Fruit fly (Drosophila melanogaster): Measurements from ENCODE around the gene CG5866.

CG5866 gene

DNA sequence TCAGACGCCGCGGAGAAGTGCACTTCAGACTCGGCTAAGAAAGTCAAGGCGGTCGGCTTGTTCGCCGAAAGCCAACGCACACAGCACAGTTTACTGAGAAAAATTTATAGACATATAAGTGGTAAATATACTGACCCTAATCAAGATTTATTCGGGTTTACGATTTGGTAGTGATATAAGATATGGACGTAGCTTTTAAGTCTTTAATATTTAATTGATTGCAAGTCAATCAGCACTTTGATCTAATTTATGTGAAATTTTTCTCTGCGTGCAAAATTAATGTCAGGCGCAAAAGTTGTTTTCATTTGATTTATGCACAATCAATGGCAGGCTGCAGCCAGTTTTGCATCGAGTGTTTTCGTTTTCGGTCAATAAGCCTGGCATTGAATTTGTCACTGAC is 14.9 kb downstream of the CG5866 start (continued):
- TF ChIP-seq vri (GFP tag; optimal IDR thresholded peaks at IDR 0.05) (no peak), Hr39 (GFP tag; optimal IDR thresholded peaks at IDR 0.05) (no peak), Ets96B (tag; optimal IDR thresholded peaks at IDR 0.05) (no peak), CG11294 (GFP tag; IDR thresholded peaks at IDR 0.05) (peak; percentile 30; the same call in 1 of the 2 replicates), Blimp-1 (GFP tag; optimal IDR thresholded peaks at IDR 0.05) (no peak), CG3919 (GFP tag; optimal IDR thresholded peaks at IDR 0.05) (peak; percentile 8), CG32006 (GFP tag; optimal IDR thresholded peaks at IDR 0.05) (peak; percentile 73), Sox102F (GFP tag; optimal IDR thresholded peaks at IDR 0.05) (no peak), Smox (GFP tag; optimal IDR thresholded peaks at IDR 0.05) (no peak), eg (GFP tag; IDR thresholded peaks at IDR 0.05) (peak; percentile 66), CG6163 (GFP tag; IDR thresholded peaks at IDR 0.05) (0 out of 3 replicates have a peak, but pooled peaks have one; percentile 41), ss (GFP tag; optimal IDR thresholded peaks at IDR 0.05) (no peak), CG10631 (GFP tag; optimal IDR thresholded peaks at IDR 0.05) (no peak), CG8319 (GFP tag; optimal IDR thresholded peaks at IDR 0.05) (no peak), achi (GFP tag; optimal IDR thresholded peaks at IDR 0.05) (peak; percentile 19), CG7368 (GFP tag; optimal IDR thresholded peaks at IDR 0.05) (no peak), CG11762 (GFP tag; optimal IDR thresholded peaks at IDR 0.05; ENCODE audit: insufficient read depth) (no peak), salr (GFP tag; optimal IDR thresholded peaks at IDR 0.05) (no peak), pdm3 (GFP tag; optimal IDR thresholded peaks at IDR 0.05) (peak; percentile 42)

dm6 chr3R:17433117-17433516 is 17.6 kb downstream of the CG5866 start:
- TF ChIP-seq CG10631 (GFP tag; optimal IDR thresholded peaks at IDR 0.05) (no peak), Eip93F (GFP tag; optimal IDR thresholded peaks at IDR 0.05) (no peak), Hr39 (GFP tag; optimal IDR thresholded peaks at IDR 0.05) (no peak), CG11294 (GFP tag; IDR thresholded peaks at IDR 0.05) (no peak), CG3919 (GFP tag; optimal IDR thresholded peaks at IDR 0.05) (no peak), topi (GFP tag; optimal IDR thresholded peaks at IDR 0.05) (no peak), CG32006 (GFP tag; optimal IDR thresholded peaks at IDR 0.05) (no peak), net (GFP tag; optimal IDR thresholded peaks at IDR 0.05) (no peak), ss (GFP tag; optimal IDR thresholded peaks at IDR 0.05) (peak in 1 of 2 experiments; percentile 93)

DNA sequence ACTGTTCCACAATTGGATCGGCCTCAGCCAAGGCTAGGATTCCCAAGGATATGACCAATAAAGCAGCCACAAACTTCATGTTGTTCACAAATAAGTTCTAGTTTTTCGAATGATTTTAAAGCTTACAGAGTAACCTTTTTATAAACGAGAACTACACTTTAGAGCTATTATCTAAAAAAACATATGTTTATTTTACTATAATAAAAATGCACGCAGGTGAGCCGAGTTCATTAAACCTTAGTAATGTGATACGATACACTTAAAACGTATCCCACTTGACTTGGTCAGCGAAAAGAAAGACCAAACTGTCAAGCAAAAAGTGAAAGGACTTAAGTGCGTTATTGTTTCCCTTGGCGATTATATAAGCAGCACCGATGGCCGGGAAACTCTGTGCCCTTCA is 18.8 kb downstream of the CG5866 start, which contains the start of gene CG44090:
CG44090 (minus strand) TSS at position 101 of the 400 bp plus-strand sequence.
- TF ChIP-seq CG10631 (GFP tag; optimal IDR thresholded peaks at IDR 0.05): no peak
- no peak for TF ChIP-seq dsx (GFP tag; optimal IDR thresholded peaks at IDR 0.05; ENCODE audit: poor library complexity, severe bottlenecking)
- no peak for TF ChIP-seq esn (GFP tag; optimal IDR thresholded peaks at IDR 0.05)
- TF ChIP-seq ss (GFP tag; optimal IDR thresholded peaks at IDR 0.05): no peak
- no peak for TF ChIP-seq CG1621 (tag; optimal IDR thresholded peaks at IDR 0.05)
- TF ChIP-seq CG16779 (tag; optimal IDR thresholded peaks at IDR 0.05): no peak
- no peak for TF ChIP-seq dac (GFP tag; optimal IDR thresholded peaks at IDR 0.05)
- no peak for TF ChIP-seq CG3032 (tag; optimal IDR thresholded peaks at IDR 0.05)
- TF ChIP-seq Blimp-1 (GFP tag; optimal IDR thresholded peaks at IDR 0.05): no peak
- no peak for TF ChIP-seq vri (GFP tag; optimal IDR thresholded peaks at IDR 0.05)
- TF ChIP-seq net (GFP tag; optimal IDR thresholded peaks at IDR 0.05): no peak
- no peak for TF ChIP-seq pdm3 (GFP tag; optimal IDR thresholded peaks at IDR 0.05)

DNA sequence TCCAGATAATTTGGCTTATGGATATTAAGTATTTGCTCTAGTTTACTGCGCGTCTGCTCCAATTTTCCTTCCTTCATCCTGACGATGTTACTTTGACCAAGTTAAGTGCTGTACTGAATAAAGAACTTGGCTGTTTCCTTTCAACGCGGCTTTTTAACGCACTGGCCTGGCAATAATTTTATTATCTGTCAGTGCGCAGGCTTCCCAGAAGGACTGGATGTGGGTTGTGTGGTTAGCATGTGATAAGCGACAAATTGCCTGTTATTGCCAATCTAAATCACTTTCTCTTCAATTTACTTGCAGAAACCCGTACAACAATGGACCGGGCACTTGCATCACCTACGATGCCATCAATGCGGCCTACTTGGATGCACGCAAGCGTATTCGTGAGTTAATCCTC is 25.1 kb downstream of the CG5866 start, which contains the start of gene CG14331:
CG14331 (minus strand) TSS at position 101 of the 400 bp plus-strand sequence.
- TF ChIP-seq fd59A (GFP tag; optimal IDR thresholded peaks at IDR 0.05): no peak
- TF ChIP-seq OdsH (GFP tag; optimal IDR thresholded peaks at IDR 0.05): no peak
- no peak for TF ChIP-seq acj6 (GFP tag; optimal IDR thresholded peaks at IDR 0.05)
- TF ChIP-seq CG32006 (GFP tag; optimal IDR thresholded peaks at IDR 0.05): no peak
- TF ChIP-seq CG6163 (GFP tag; IDR thresholded peaks at IDR 0.05): no peak
- TF ChIP-seq cyc (GFP tag; optimal IDR thresholded peaks at IDR 0.05): no peak
- TF ChIP-seq CG7368 (GFP tag; optimal IDR thresholded peaks at IDR 0.05): no peak
- no peak for TF ChIP-seq svp (GFP tag)
- no peak for TF ChIP-seq CG16779 (tag; optimal IDR thresholded peaks at IDR 0.05)
- no peak for TF ChIP-seq CG6276 (GFP tag; optimal IDR thresholded peaks at IDR 0.05)
- no peak for TF ChIP-seq Smox (GFP tag; optimal IDR thresholded peaks at IDR 0.05)
- TF ChIP-seq CG10631 (GFP tag; optimal IDR thresholded peaks at IDR 0.05): no peak
- TF ChIP-seq esn (GFP tag; optimal IDR thresholded peaks at IDR 0.05): no peak
- no peak for TF ChIP-seq CG6808 (GFP tag; optimal IDR thresholded peaks at IDR 0.05)
- no peak for TF ChIP-seq CG8632 (GFP tag; optimal IDR thresholded peaks at IDR 0.05)
- no peak for TF ChIP-seq net (GFP tag; optimal IDR thresholded peaks at IDR 0.05)
- no peak for TF ChIP-seq Eip78C (GFP tag)
- TF ChIP-seq CG11294 (GFP tag; IDR thresholded peaks at IDR 0.05): no peak
- no peak for TF ChIP-seq Hr38 (GFP tag; optimal IDR thresholded peaks at IDR 0.05)
- no peak for TF ChIP-seq vri (GFP tag; optimal IDR thresholded peaks at IDR 0.05)
